Fruit fly (Drosophila melanogaster) whole organism, adult: ENCODE measurements around the gene eIF1.

Experiments
- CG11617 ChIP-seq: fragments of 200-800 bp; sonication (Bioruptor generic); optimal IDR thresholded peaks from 2 replicates; lab custom pipeline; 2017; ENCODE audit warnings: mild to moderate bottlenecking, missing biosample characterization, missing genetic modification reagents, missing genetic modification characterization
- CG12768 ChIP-seq: fragments of 200-800 bp; sonication (Bioruptor generic); optimal IDR thresholded peaks from 2 replicates; lab custom pipeline; 2017; ENCODE audit warnings: missing biosample characterization, missing genetic modification characterization, mild to moderate bottlenecking, moderate library complexity, missing genetic modification reagents
- CG14711 ChIP-seq: fragments of 200-800 bp; sonication (Bioruptor generic); optimal IDR thresholded peaks from 2 replicates; lab custom pipeline; 2018; ENCODE audit warnings: missing biosample characterization, mild to moderate bottlenecking, missing genetic modification characterization, moderate library complexity
- CG1620 ChIP-seq: fragments of 200-800 bp; sonication (Bioruptor generic); optimal IDR thresholded peaks from 2 replicates; lab custom pipeline; 2016; ENCODE audit warnings: missing biosample characterization, missing genetic modification characterization
- CG33017 ChIP-seq: fragments of 200-800 bp; sonication (Bioruptor generic); optimal IDR thresholded peaks from 2 replicates; lab custom pipeline; 2018; ENCODE audit warnings: missing biosample characterization, mild to moderate bottlenecking, missing genetic modification characterization, moderate library complexity
- CG5204 ChIP-seq: fragments of 200-800 bp; sonication (Bioruptor generic); optimal IDR thresholded peaks from 2 replicates; lab custom pipeline; 2016; ENCODE audit warnings: missing biosample characterization, missing genetic modification characterization
- CG7045 ChIP-seq: fragments of 200-800 bp; sonication (Bioruptor generic); optimal IDR thresholded peaks from 2 replicates; lab custom pipeline; 2017; ENCODE audit warnings: missing biosample characterization, mild to moderate bottlenecking, missing genetic modification characterization
- CG7101 ChIP-seq: fragments of 200-800 bp; sonication (Bioruptor generic); optimal IDR thresholded peaks from 2 replicates; lab custom pipeline; 2018; ENCODE audit warnings: missing biosample characterization, mild to moderate bottlenecking, missing genetic modification characterization, moderate library complexity
- Clk ChIP-seq: fragments of 200-800 bp; sonication (Bioruptor generic); optimal IDR thresholded peaks from 2 replicates; lab custom pipeline; 2017; ENCODE audit warnings: missing biosample characterization, missing genetic modification characterization
- Crg-1 ChIP-seq: fragments of 200-800 bp; sonication (Bioruptor generic); optimal IDR thresholded peaks from 2 replicates; lab custom pipeline; 2016; ENCODE audit warnings: missing biosample characterization, missing genetic modification characterization
- Hr96 ChIP-seq: fragments of 200-800 bp; sonication (Bioruptor generic); optimal IDR thresholded peaks from 2 replicates; lab custom pipeline; 2016; ENCODE audit warnings: missing biosample characterization, missing genetic modification characterization
- Mnt ChIP-seq: fragments of 200-800 bp; sonication (Bioruptor generic); optimal IDR thresholded peaks from 2 replicates; lab custom pipeline; 2016; ENCODE audit warnings: missing biosample characterization, mild to moderate bottlenecking, missing genetic modification characterization
- bab1 ChIP-seq: fragments of 200-800 bp; sonication (Bioruptor generic); optimal IDR thresholded peaks from 3 replicates; lab custom pipeline; 2019; ENCODE audit warnings: missing biosample characterization, mild to moderate bottlenecking, missing genetic modification characterization, moderate library complexity
- cic ChIP-seq: fragments of 200-800 bp; sonication (Bioruptor generic); optimal IDR thresholded peaks from 2 replicates; lab custom pipeline; 2017; ENCODE audit warnings: missing biosample characterization, mild to moderate bottlenecking, missing genetic modification characterization, moderate library complexity
- cnc ChIP-seq, 2 experiments: fragments of >200 bp; optimal IDR thresholded peaks; 2 replicates each; lab custom pipeline; 2017
- kay ChIP-seq: fragments of 200-800 bp; sonication (Bioruptor generic); peaks from one replicate; lab custom pipeline; 2016; ENCODE audit warnings: missing biosample characterization, missing genetic modification characterization, borderline replicate concordance
- ovo ChIP-seq: fragments of 200-800 bp; sonication (Bioruptor generic); optimal IDR thresholded peaks from 2 replicates; lab custom pipeline; 2016; ENCODE audit warnings: missing biosample characterization, missing genetic modification characterization
- pad ChIP-seq: fragments of 200-800 bp; sonication (Bioruptor generic); optimal IDR thresholded peaks from 3 replicates; lab custom pipeline; 2017; ENCODE audit warnings: missing biosample characterization, missing genetic modification characterization, mild to moderate bottlenecking, moderate library complexity, missing genetic modification reagents
- tj ChIP-seq: fragments of 200-800 bp; sonication (Bioruptor generic); optimal IDR thresholded peaks from 3 replicates; lab custom pipeline; 2017; ENCODE audit warnings: missing biosample characterization, mild to moderate bottlenecking, missing genetic modification characterization, moderate library complexity
- toe ChIP-seq: fragments of 200-800 bp; sonication (Bioruptor generic); optimal IDR thresholded peaks from 2 replicates; lab custom pipeline; 2016; ENCODE audit warnings: missing biosample characterization, missing genetic modification characterization

The eIF1 gene

DNA sequence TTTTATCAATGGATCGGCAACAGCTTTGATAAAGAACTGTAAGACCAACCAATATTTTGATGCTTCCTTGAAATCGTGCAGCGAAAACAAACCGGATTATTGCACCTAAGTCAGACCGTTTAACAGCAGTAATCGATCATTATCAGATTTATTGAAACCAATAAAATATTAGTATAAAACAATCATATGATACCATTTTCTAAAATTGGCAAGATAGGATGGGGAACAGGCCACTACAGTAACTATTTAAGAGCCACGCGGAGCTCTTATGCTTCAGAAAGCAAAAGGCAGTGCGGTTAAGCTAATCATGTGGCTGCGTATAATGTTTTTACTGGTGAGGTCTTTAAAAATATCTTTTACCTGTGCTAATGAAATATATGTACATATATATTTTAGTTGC is 36.8 kb upstream of the eIF1 start, which contains the start of gene CG32284:
Gene CG32284, plus strand, starts transcription at position 301 of the 400 bp plus-strand sequence.
- TF ChIP-seq pad (no peak), CG11617 (GFP tag; lab: Kevin White, UChicago) (no peak), CG7101 (tag; lab: Kevin White, UChicago) (no peak)

DNA sequence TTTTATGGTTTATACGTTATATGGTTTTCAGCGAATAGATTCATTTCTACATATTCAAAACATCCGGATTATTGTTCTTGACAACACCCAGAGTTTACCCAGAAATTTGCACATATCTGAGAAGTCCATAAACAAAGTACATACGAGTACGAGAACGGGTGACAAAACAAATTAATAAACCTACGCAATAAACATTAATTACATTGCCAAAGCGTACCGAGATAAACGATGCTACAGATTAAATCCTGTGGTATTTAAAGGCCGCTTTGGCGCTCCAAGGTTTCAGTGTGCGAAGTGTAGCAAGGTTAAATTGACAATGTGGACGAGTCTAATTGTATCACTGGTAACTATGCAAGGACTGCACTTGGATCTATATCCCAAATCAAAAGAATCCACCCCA is 35.9 kb upstream of the eIF1 start, which contains the start of gene CG14957:
Gene CG14957, plus strand, starts transcription at position 301 of the 400 bp plus-strand sequence.
- TF ChIP-seq CG7101 (tag; lab: Kevin White, UChicago) = no peak
- TF ChIP-seq Clk (GFP tag; lab: Kevin White, UChicago) = no peak
- no peak for TF ChIP-seq CG33017 (tag; lab: Kevin White, UChicago)
- TF ChIP-seq kay (GFP tag; lab: Kevin White, UChicago) = no peak
- peak; percentile 55 for TF ChIP-seq CG7045 (GFP tag; lab: Kevin White, UChicago)
- TF ChIP-seq CG14711 (tag; lab: Kevin White, UChicago) = no peak
- no peak for TF ChIP-seq Crg-1 (GFP tag; lab: Kevin White, UChicago)
- no peak for TF ChIP-seq CG5204 (GFP tag; lab: Kevin White, UChicago)
- TF ChIP-seq tj = no peak
- TF ChIP-seq CG12768 (GFP tag; lab: Kevin White, UChicago) = peak; percentile 11

DNA sequence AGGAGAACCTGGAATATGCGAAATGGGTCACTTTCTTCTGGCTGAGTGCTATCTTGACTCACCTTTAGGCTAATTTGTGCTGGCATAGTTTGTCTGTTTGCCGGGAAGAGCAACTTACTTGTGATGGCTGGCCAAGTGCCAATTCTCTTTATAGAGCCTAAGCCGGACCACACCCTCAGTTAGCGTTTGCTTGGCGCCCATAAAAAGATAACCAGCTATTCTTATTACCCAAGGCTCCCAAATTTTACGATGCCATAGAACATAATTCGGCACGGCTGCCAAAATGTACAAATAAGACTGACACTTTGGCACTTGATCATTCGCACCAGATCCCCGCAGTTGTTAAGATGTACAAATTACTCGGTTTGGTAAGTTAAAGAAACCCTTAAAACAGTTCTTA is 33.5 kb upstream of the eIF1 start, which contains the start of the genes CG42525 and CG14958:
Gene CG42525, minus strand, starts transcription at position 101 of the 400 bp plus-strand sequence.
Gene CG14958, plus strand, starts transcription at position 332 of the 400 bp plus-strand sequence.
- TF ChIP-seq cnc (optimal IDR thresholded peaks at IDR 0.05; lab: Kevin White, UChicago) (no peak), Hr96 (GFP tag; lab: Kevin White, UChicago) (no peak), CG7101 (tag; lab: Kevin White, UChicago) (no peak), CG5204 (GFP tag; lab: Kevin White, UChicago) (no peak), bab1 (no peak), ovo (GFP tag; lab: Kevin White, UChicago) (no peak), CG12768 (GFP tag; lab: Kevin White, UChicago) (no peak), CG7045 (GFP tag; lab: Kevin White, UChicago) (no peak), CG33017 (tag; lab: Kevin White, UChicago) (no peak), Mnt (no peak), Clk (GFP tag; lab: Kevin White, UChicago) (no peak)

DNA sequence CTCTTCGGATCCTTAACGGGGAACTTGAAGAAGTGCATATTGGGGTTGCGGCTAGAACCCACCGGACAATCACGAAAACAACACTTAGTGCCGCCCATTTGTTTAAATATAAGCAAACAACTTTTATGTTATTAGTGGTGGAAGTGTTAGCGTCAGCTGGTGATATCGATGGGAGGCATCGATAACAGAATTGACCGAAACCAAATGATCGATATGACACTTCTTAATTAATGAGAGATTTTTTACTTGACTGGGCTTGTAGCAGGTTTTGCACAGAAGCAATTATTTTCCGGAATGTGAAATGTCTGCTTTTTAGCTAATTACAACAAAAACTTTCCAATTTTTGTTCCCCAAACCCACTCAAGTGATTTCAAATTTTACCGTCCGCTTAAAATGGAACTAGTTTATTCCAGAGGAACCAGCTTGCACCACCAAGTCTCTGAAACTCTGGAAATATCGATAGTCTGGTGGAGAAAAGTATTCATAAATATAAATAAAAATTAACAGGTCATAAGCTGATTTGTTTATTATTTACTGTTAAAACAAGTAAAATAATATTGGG is 30.7 kb upstream of the eIF1 start, which contains the start of gene CG14965:
Gene CG14965, minus strand, starts transcription at position 159 of the 562 bp plus-strand sequence.
- no peak for TF ChIP-seq tj
- TF ChIP-seq CG11617 (GFP tag; lab: Kevin White, UChicago) = no peak
- no peak for TF ChIP-seq CG33017 (tag; lab: Kevin White, UChicago)
- no peak for TF ChIP-seq ovo (GFP tag; lab: Kevin White, UChicago)
- TF ChIP-seq CG14711 (tag; lab: Kevin White, UChicago) = no peak
- no peak for TF ChIP-seq Mnt
- TF ChIP-seq Hr96 (GFP tag; lab: Kevin White, UChicago) = no peak
- TF ChIP-seq Clk (GFP tag; lab: Kevin White, UChicago) = no peak
- TF ChIP-seq CG5204 (GFP tag; lab: Kevin White, UChicago) = no peak
- TF ChIP-seq CG1620 = no peak
- no peak for TF ChIP-seq kay (GFP tag; lab: Kevin White, UChicago)
- no peak for TF ChIP-seq bab1

DNA sequence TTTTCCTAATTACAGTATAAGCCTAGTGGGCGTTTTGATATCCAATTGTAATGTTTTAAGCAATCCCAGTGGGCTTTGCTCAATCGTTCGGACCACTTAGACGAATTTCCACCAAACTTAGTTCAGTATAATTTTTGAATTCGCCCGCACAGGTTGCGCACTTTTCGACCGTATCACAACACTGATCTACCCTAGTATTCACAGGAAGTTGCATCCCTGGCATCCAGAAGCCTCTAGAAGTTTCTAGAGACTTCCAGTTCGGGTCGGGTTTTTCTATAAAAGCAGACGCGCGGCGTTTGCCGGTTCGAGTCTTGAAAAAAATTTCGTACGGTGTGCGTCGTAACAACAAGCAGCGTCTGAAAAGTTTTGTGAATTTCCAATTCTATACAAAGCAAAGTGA is 30.2 kb upstream of the eIF1 start, which contains the start of gene Hsp83:
Gene Hsp83, plus strand, starts transcription at position 58 of the 400 bp plus-strand sequence.
- peak; percentile 99 for TF ChIP-seq Crg-1 (GFP tag; lab: Kevin White, UChicago)
- peak; percentile 98 for TF ChIP-seq kay (GFP tag; lab: Kevin White, UChicago)
- peak; percentile 86 for TF ChIP-seq CG14711 (tag; lab: Kevin White, UChicago)
- TF ChIP-seq CG7045 (GFP tag; lab: Kevin White, UChicago) = peak; percentile 99
- peak; percentile 99 for TF ChIP-seq CG7101 (tag; lab: Kevin White, UChicago)
- no peak for TF ChIP-seq cnc (optimal IDR thresholded peaks at IDR 0.05; lab: Kevin White, UChicago)
- peak; percentile 91 for TF ChIP-seq CG1620
- peak; percentile 99 for TF ChIP-seq CG12768 (GFP tag; lab: Kevin White, UChicago)
- TF ChIP-seq toe (GFP tag; lab: Kevin White, UChicago) = peak; percentile 86
- TF ChIP-seq Mnt = peak; percentile 98
- TF ChIP-seq pad = peak; percentile 91
- peak; percentile 97 for TF ChIP-seq Hr96 (GFP tag; lab: Kevin White, UChicago)
- TF ChIP-seq cic (GFP tag; lab: Kevin White, UChicago) = peak; percentile 99
- peak; percentile 98 for TF ChIP-seq bab1
- peak; percentile 96 for TF ChIP-seq ovo (GFP tag; lab: Kevin White, UChicago)
- TF ChIP-seq CG5204 (GFP tag; lab: Kevin White, UChicago) = peak; percentile 96
- peak; percentile 99 for TF ChIP-seq CG33017 (tag; lab: Kevin White, UChicago)
- TF ChIP-seq Clk (GFP tag; lab: Kevin White, UChicago) = peak; percentile 92
- TF ChIP-seq CG11617 (GFP tag; lab: Kevin White, UChicago) = peak; percentile 99
- TF ChIP-seq tj = peak; percentile 87

DNA sequence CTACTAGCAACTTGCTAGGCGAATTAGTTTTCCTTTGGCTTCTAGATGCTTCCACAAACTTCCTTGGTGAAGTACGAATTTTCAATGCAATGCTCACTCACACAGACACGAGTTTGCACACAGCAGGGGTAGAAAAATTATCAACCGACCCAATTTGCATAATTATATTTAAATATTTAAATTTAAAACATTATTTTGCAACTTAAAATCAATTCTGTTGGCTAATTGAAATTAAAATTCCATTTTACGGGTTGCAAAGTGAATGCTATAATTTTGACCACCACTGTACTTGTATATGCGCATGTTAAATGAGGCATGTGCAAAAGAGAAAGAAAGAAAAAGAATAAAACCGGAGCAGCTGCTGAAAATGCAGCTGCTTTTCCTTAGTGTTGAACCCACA is 29.1 kb upstream of the eIF1 start:
- TF ChIP-seq Mnt = peak; percentile 77
- TF ChIP-seq CG11617 (GFP tag; lab: Kevin White, UChicago) = peak; percentile 86
- TF ChIP-seq pad = peak; percentile 70
- peak; percentile 88 for TF ChIP-seq CG7045 (GFP tag; lab: Kevin White, UChicago)
- TF ChIP-seq Crg-1 (GFP tag; lab: Kevin White, UChicago) = peak; percentile 40
- TF ChIP-seq bab1 = peak; percentile 87
- peak; percentile 87 for TF ChIP-seq CG12768 (GFP tag; lab: Kevin White, UChicago)
- TF ChIP-seq CG7101 (tag; lab: Kevin White, UChicago) = peak; percentile 94
- TF ChIP-seq CG14711 (tag; lab: Kevin White, UChicago) = peak; percentile 94
- peak; percentile 59 for TF ChIP-seq CG1620
- no peak for TF ChIP-seq ovo (GFP tag; lab: Kevin White, UChicago)
- peak; percentile 58 for TF ChIP-seq tj
- TF ChIP-seq CG5204 (GFP tag; lab: Kevin White, UChicago) = peak; percentile 46
- no peak for TF ChIP-seq cnc (optimal IDR thresholded peaks at IDR 0.05; lab: Kevin White, UChicago)
- peak; percentile 35 for TF ChIP-seq Hr96 (GFP tag; lab: Kevin White, UChicago)
- TF ChIP-seq CG33017 (tag; lab: Kevin White, UChicago) = peak; percentile 95
- no peak for TF ChIP-seq toe (GFP tag; lab: Kevin White, UChicago)
- peak; percentile 48 for TF ChIP-seq cic (GFP tag; lab: Kevin White, UChicago)
- TF ChIP-seq Clk (GFP tag; lab: Kevin White, UChicago) = peak; percentile 41
- no peak for TF ChIP-seq kay (GFP tag; lab: Kevin White, UChicago)
